Worm (Caenorhabditis elegans) whole organism, midembryonic: ENCODE results near the gene efa-6.

ENCODE experiments used
- flt-1 ChIP-seq: fragments of 200-800 bp; sonication (Bioruptor generic); IDR thresholded peaks from 2 replicates; pipeline ENCODE4 v1.3.6; 2022; ENCODE audit warnings: missing genetic modification characterization, missing compliant biosample characterization
- ref-1 ChIP-seq: fragments of 200-800 bp; sonication (Bioruptor generic); conservative IDR thresholded peaks from 2 replicates; pipeline ENCODE4 v1.3.6; 2022; ENCODE audit warnings: missing genetic modification reagents, missing genetic modification characterization, missing compliant biosample characterization
- ztf-29 ChIP-seq: fragments of 200-800 bp; sonication (Bioruptor generic); IDR thresholded peaks from 2 replicates; pipeline ENCODE4 v1.3.6; 2022; ENCODE audit warnings: missing genetic modification reagents, missing genetic modification characterization, missing compliant biosample characterization

DNA sequence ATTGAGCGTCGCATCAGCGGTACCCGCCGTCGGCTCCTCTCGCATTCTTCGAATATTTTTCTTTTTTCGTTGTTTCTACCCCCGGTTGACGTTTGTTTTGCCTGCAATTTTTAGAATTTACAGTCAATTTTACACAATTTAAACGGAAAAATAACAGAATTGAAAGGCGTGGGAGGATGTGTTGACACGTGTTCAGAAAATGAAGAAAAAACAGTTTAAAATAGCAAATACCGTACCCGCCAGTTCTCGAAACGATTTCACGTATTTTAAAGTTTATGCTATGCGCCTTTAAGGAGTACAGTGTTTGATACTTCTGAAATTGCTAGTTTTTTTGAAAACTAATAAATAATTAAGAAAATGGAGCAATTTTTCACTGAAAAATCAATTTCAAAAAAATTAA is 16.4 kb upstream of the efa-6 start, which contains the start of gene ark-1:
- TF ChIP-seq flt-1 (GFP tag; lab: Robert Waterston, UW) (no peak), ref-1 (no peak), ztf-29 (GFP tag; lab: Robert Waterston, UW) (no peak)
